Worm (Caenorhabditis elegans): ENCODE data around the gene F31A3.3.

F31A3.3 gene

ce11 chrX:17544349-17544936 is 10.6 kb upstream of the F31A3.3 start (continued):
- no peak for TF ChIP-seq hsf-1 (GFP tag; IDR thresholded peaks at IDR 0.05)
- TF ChIP-seq F39B2.1 (GFP tag; IDR thresholded peaks at IDR 0.05): no peak
- TF ChIP-seq lin-40 (tag; optimal IDR thresholded peaks at IDR 0.05): peak; percentile 99
- no peak for TF ChIP-seq lin-54 (GFP tag; optimal IDR thresholded peaks at IDR 0.05)
- TF ChIP-seq egl-44 (GFP tag; IDR thresholded peaks at IDR 0.05): peak; percentile 83; the same call in 1 of the 2 replicates
- TF ChIP-seq Y95B8A.8 (GFP tag; IDR thresholded peaks at IDR 0.05): peak; percentile 44; the same call in 1 of the 2 replicates
- TF ChIP-seq hrde-1 (tag; optimal IDR thresholded peaks at IDR 0.05; ENCODE audit: borderline replicate concordance): no peak
- TF ChIP-seq ztf-3 (GFP tag; optimal IDR thresholded peaks at IDR 0.05): peak; percentile 49
- TF ChIP-seq tlf-1 (GFP tag; optimal IDR thresholded peaks at IDR 0.05): peak; percentile 87
- TF ChIP-seq snpc-4 (GFP tag; optimal IDR thresholded peaks at IDR 0.05): no peak
- TF ChIP-seq snpc-4 (tag; optimal IDR thresholded peaks at IDR 0.05): peak in 2 of 4 experiments; percentile 63 to 76
- peak; percentile 87 for TF ChIP-seq mcd-1 (GFP tag; IDR thresholded peaks at IDR 0.05)
- no peak for TF ChIP-seq F33H1.4 (GFP tag; IDR thresholded peaks at IDR 0.05)
- TF ChIP-seq F22D6.2 (tag; optimal IDR thresholded peaks at IDR 0.05): peak; percentile 76
- TF ChIP-seq madf-10 (tag; optimal IDR thresholded peaks at IDR 0.05): peak; percentile 75
- TF ChIP-seq ama-1 (optimal IDR thresholded peaks at IDR 0.05): no peak
- no peak for TF ChIP-seq ama-1 (GFP tag; optimal IDR thresholded peaks at IDR 0.05)
- TF ChIP-seq ztf-25 (GFP tag; IDR thresholded peaks at IDR 0.05): no peak
- TF ChIP-seq F49E8.2 (tag; optimal IDR thresholded peaks at IDR 0.05; ENCODE audit: insufficient read depth): no peak
- no peak for TF ChIP-seq lsl-1 (GFP tag; optimal IDR thresholded peaks at IDR 0.05)
- TF ChIP-seq lir-1 (GFP tag; conservative IDR thresholded peaks at IDR 0.05): peak; percentile 83
- TF ChIP-seq ZK185.1 (tag; optimal IDR thresholded peaks at IDR 0.05; ENCODE audit: poor library complexity, severe bottlenecking): peak; percentile 93
- TF ChIP-seq C06A6.2 (GFP tag; conservative IDR thresholded peaks at IDR 0.05): peak; percentile 91
- TF ChIP-seq lin-26 (GFP tag; IDR thresholded peaks at IDR 0.05): peak; percentile 70
- peak; percentile 93 for TF ChIP-seq ztf-26 (tag; optimal IDR thresholded peaks at IDR 0.05)
- TF ChIP-seq attf-3 (GFP tag; conservative IDR thresholded peaks at IDR 0.05): peak; percentile 47; the same call in 1 of the 2 replicates
- no peak for TF ChIP-seq nhr-179 (tag; optimal IDR thresholded peaks at IDR 0.05)
- peak; percentile 74 for TF ChIP-seq K12H6.12 (tag; optimal IDR thresholded peaks at IDR 0.05)
- TF ChIP-seq unc-62 (GFP tag; optimal IDR thresholded peaks at IDR 0.05): no peak
- peak; percentile 81 for TF ChIP-seq hmg-1.2 (GFP tag; IDR thresholded peaks at IDR 0.05)
- TF ChIP-seq cebp-1 (GFP tag; IDR thresholded peaks at IDR 0.05): peak; percentile 60; the same call in 1 of the 2 replicates
- TF ChIP-seq cebp-1 (tag; optimal IDR thresholded peaks at IDR 0.05): peak; percentile 84
- TF ChIP-seq pbrm-1 (GFP tag; IDR thresholded peaks at IDR 0.05): peak; percentile 87
- peak; percentile 70 for TF ChIP-seq ceh-100 (GFP tag; IDR thresholded peaks at IDR 0.05)
- peak; percentile 13 to 79 for TF ChIP-seq let-607 (tag; optimal IDR thresholded peaks at IDR 0.05)
- peak; percentile 92 for TF ChIP-seq hmg-20 (GFP tag; IDR thresholded peaks at IDR 0.05)
- TF ChIP-seq ztf-22 (GFP tag; optimal IDR thresholded peaks at IDR 0.05): no peak
- 0 out of 2 replicates have a peak, but pooled peaks have one; percentile 54 for TF ChIP-seq Y67H2A.10 (GFP tag; conservative IDR thresholded peaks at IDR 0.05)
- peak; percentile 8 for TF ChIP-seq T07F8.4 (tag; optimal IDR thresholded peaks at IDR 0.05)
- peak in 1 of 3 experiments; percentile 66 for TF ChIP-seq lin-35 (GFP tag; optimal IDR thresholded peaks at IDR 0.05)
- TF ChIP-seq madf-3 (GFP tag; IDR thresholded peaks at IDR 0.05): 0 out of 2 replicates have a peak, but pooled peaks have one; percentile 56
- peak; percentile 90 for TF ChIP-seq ztf-6 (GFP tag; IDR thresholded peaks at IDR 0.05)
- peak; percentile 69 for TF ChIP-seq tbp1 (GFP tag; optimal IDR thresholded peaks at IDR 0.05)
- TF ChIP-seq ceh-27 (GFP tag; optimal IDR thresholded peaks at IDR 0.05): peak; percentile 85
- TF ChIP-seq F10E7.11 (tag; optimal IDR thresholded peaks at IDR 0.05): peak; percentile 22
- TF ChIP-seq B0261.1 (tag; optimal IDR thresholded peaks at IDR 0.05): peak; percentile 41
- peak; percentile 89 for TF ChIP-seq ekl-4 (GFP tag; IDR thresholded peaks at IDR 0.05)
- no peak for TF ChIP-seq ztf-28 (GFP tag; IDR thresholded peaks at IDR 0.05)

Measured in whole organism, young adult.